Worm (Caenorhabditis elegans) whole organism, late embryonic: ENCODE measurements around the gene Y54G2A.72.

Source experiments
- C08G9.2 ChIP-seq: sonication (generic microtip); optimal IDR thresholded peaks from 2 replicates; lab custom pipeline; 2016; ENCODE audit warnings: mild to moderate bottlenecking, missing genetic modification characterization, moderate library complexity, missing compliant biosample characterization
- K09A11.1 ChIP-seq: sonication (generic microtip); optimal IDR thresholded peaks from 2 replicates; lab custom pipeline; 2017; ENCODE audit warnings: antibody characterized with exemption, mild to moderate bottlenecking, missing genetic modification characterization, missing compliant biosample characterization; ENCODE audit not compliant: insufficient read depth
- ahr-1 ChIP-seq: sonication (generic microtip); optimal IDR thresholded peaks from 2 replicates; lab custom pipeline; 2016; ENCODE audit warnings: missing genetic modification characterization, missing compliant biosample characterization
- ama-1 ChIP-seq: fragments of 150-350 bp; optimal IDR thresholded peaks from 2 replicates; lab custom pipeline; 2014
- ceh-14 ChIP-seq: sonication (generic microtip); optimal IDR thresholded peaks from 2 replicates; lab custom pipeline; 2016; ENCODE audit warnings: missing genotype, missing genetic modification characterization, missing compliant biosample characterization
- ceh-19 ChIP-seq: fragments of 200-800 bp; sonication (Bioruptor generic); optimal IDR thresholded peaks from 2 replicates; lab custom pipeline; 2018; ENCODE audit warnings: mild to moderate bottlenecking, missing genetic modification characterization, missing compliant biosample characterization
- ceh-2 ChIP-seq: sonication (generic microtip); optimal IDR thresholded peaks from 2 replicates; lab custom pipeline; 2016; ENCODE audit warnings: missing genotype, missing genetic modification characterization, missing compliant biosample characterization
- ceh-24 ChIP-seq: sonication (generic microtip); optimal IDR thresholded peaks from 2 replicates; lab custom pipeline; 2016; ENCODE audit warnings: mild to moderate bottlenecking, missing genetic modification characterization, missing compliant biosample characterization
- ceh-31 ChIP-seq: sonication (generic microtip); optimal IDR thresholded peaks from 2 replicates; lab custom pipeline; 2016; ENCODE audit warnings: missing genetic modification characterization, missing compliant biosample characterization
- ceh-45 ChIP-seq: fragments of 200-800 bp; sonication (Bioruptor generic); IDR thresholded peaks from 2 replicates; pipeline ENCODE4 v1.3.6; 2022; ENCODE audit warnings: missing genetic modification reagents, missing genetic modification characterization, missing compliant biosample characterization
- ceh-6 ChIP-seq: fragments of 200-800 bp; sonication (Bioruptor generic); optimal IDR thresholded peaks from 2 replicates; lab custom pipeline; 2018; ENCODE audit warnings: mild to moderate bottlenecking, missing genetic modification characterization, missing compliant biosample characterization
- ceh-9 ChIP-seq: sonication (generic microtip); optimal IDR thresholded peaks from 2 replicates; lab custom pipeline; 2016; ENCODE audit warnings: mild to moderate bottlenecking, missing genetic modification characterization, inconsistent platforms, missing compliant biosample characterization
- che-1 ChIP-seq: sonication (generic microtip); optimal IDR thresholded peaks from 2 replicates; lab custom pipeline; 2016; ENCODE audit warnings: mild to moderate bottlenecking, missing genetic modification characterization, missing compliant biosample characterization
- elt-2 ChIP-seq: sonication (generic microtip); optimal IDR thresholded peaks from 2 replicates; lab custom pipeline; 2016; ENCODE audit warnings: missing genetic modification reagents, missing genetic modification characterization, missing compliant biosample characterization
- elt-4 ChIP-seq: sonication (generic microtip); optimal IDR thresholded peaks from 2 replicates; lab custom pipeline; 2016; ENCODE audit warnings: missing genetic modification characterization, missing compliant biosample characterization
- fax-1 ChIP-seq: sonication (generic microtip); optimal IDR thresholded peaks from 2 replicates; lab custom pipeline; 2016; ENCODE audit warnings: missing genotype, missing genetic modification characterization, missing compliant biosample characterization
- gmeb-2 ChIP-seq: sonication (generic microtip); optimal IDR thresholded peaks from 2 replicates; lab custom pipeline; 2016; ENCODE audit warnings: missing genetic modification characterization, inconsistent platforms, missing compliant biosample characterization
- hlh-13 ChIP-seq: fragments of 200-800 bp; sonication (Bioruptor generic); optimal IDR thresholded peaks from 2 replicates; lab custom pipeline; 2018; ENCODE audit warnings: mild to moderate bottlenecking, missing genetic modification characterization, missing compliant biosample characterization
- hlh-15 ChIP-seq: sonication (generic microtip); optimal IDR thresholded peaks from 2 replicates; lab custom pipeline; 2016; ENCODE audit warnings: missing genetic modification characterization, missing compliant biosample characterization
- hlh-30 ChIP-seq: sonication (generic microtip); optimal IDR thresholded peaks from 2 replicates; lab custom pipeline; 2017; ENCODE audit warnings: antibody characterized with exemption, missing genetic modification characterization, missing compliant biosample characterization; ENCODE audit not compliant: insufficient read depth
- hlh-6 ChIP-seq: sonication (generic microtip); optimal IDR thresholded peaks from 2 replicates; lab custom pipeline; 2016; ENCODE audit warnings: missing genotype, missing genetic modification characterization, missing compliant biosample characterization
- lin-11 ChIP-seq: fragments of 200-800 bp; sonication (Bioruptor generic); optimal IDR thresholded peaks from 2 replicates; lab custom pipeline; 2018; ENCODE audit warnings: mild to moderate bottlenecking, missing genetic modification characterization, missing compliant biosample characterization
- madf-2 ChIP-seq: sonication (generic microtip); optimal IDR thresholded peaks from 2 replicates; lab custom pipeline; 2017; ENCODE audit warnings: missing genetic modification characterization, missing compliant biosample characterization
- nfya-1 ChIP-seq: sonication (generic microtip); optimal IDR thresholded peaks from 2 replicates; lab custom pipeline; 2017; ENCODE audit warnings: missing genetic modification characterization, mild to moderate bottlenecking, missing compliant biosample characterization, antibody characterized with exemption, moderate library complexity
- odd-2 ChIP-seq: sonication (generic microtip); optimal IDR thresholded peaks from 2 replicates; lab custom pipeline; 2017; ENCODE audit warnings: antibody characterized with exemption, mild to moderate bottlenecking, missing genetic modification characterization, missing compliant biosample characterization
- pag-3 ChIP-seq: sonication (generic microtip); optimal IDR thresholded peaks from 2 replicates; lab custom pipeline; 2016; ENCODE audit warnings: missing compliant biosample characterization, missing genetic modification characterization, borderline replicate concordance
- pat-9 ChIP-seq: fragments of 200-800 bp; sonication (Bioruptor generic); optimal IDR thresholded peaks from 2 replicates; lab custom pipeline; 2018; ENCODE audit warnings: mild to moderate bottlenecking, missing genetic modification characterization, moderate library complexity, missing compliant biosample characterization
- pax-1 ChIP-seq: fragments of 150-350 bp; optimal IDR thresholded peaks from 2 replicates; lab custom pipeline; 2014; ENCODE audit warnings: missing biosample characterization, missing genetic modification characterization
- pha-4 ChIP-seq: fragments of 150-350 bp; optimal IDR thresholded peaks from 2 replicates; lab custom pipeline; 2018; ENCODE audit warnings: missing biosample characterization, missing genetic modification reagents, missing genetic modification characterization
- pqm-1 ChIP-seq: sonication (generic microtip); optimal IDR thresholded peaks from 2 replicates; lab custom pipeline; 2016; ENCODE audit warnings: missing genetic modification characterization, missing compliant biosample characterization
- ref-2 ChIP-seq: sonication (generic microtip); optimal IDR thresholded peaks from 2 replicates; lab custom pipeline; 2016; ENCODE audit warnings: missing genetic modification characterization, missing compliant biosample characterization
- sdc-2 ChIP-seq: sonication (generic microtip); optimal IDR thresholded peaks from 2 replicates; lab custom pipeline; 2016; ENCODE audit warnings: missing genotype, missing genetic modification characterization, missing compliant biosample characterization
- tbx-2 ChIP-seq: sonication (generic microtip); optimal IDR thresholded peaks from 2 replicates; lab custom pipeline; 2016; ENCODE audit warnings: missing genetic modification characterization, missing compliant biosample characterization
- tbx-7 ChIP-seq: sonication (generic microtip); optimal IDR thresholded peaks from 2 replicates; lab custom pipeline; 2016; ENCODE audit warnings: missing genotype, missing genetic modification characterization, missing compliant biosample characterization
- ttx-3 ChIP-seq: sonication (generic microtip); optimal IDR thresholded peaks from 2 replicates; lab custom pipeline; 2016; ENCODE audit warnings: missing genetic modification reagents, missing genetic modification characterization, missing compliant biosample characterization
- unc-3 ChIP-seq, 2 experiments: fragments of 200-800 bp in 1 of 2; sonication (Bioruptor generic) in 1 of 2; sonication (generic microtip) in 1 of 2; conservative IDR thresholded peaks in 1 of 2; optimal IDR thresholded peaks in 1 of 2; 2 replicates each; pipeline versions ENCODE4 v1.3.6 to Lab custom; 2016 to 2022; ENCODE audit warnings: missing compliant biosample characterization in 2 of 2, missing genetic modification characterization in 2 of 2, missing genetic modification reagents in 1 of 2
- unc-42 ChIP-seq: sonication (generic microtip); optimal IDR thresholded peaks from 2 replicates; lab custom pipeline; 2016; ENCODE audit warnings: missing genotype, missing genetic modification characterization, missing compliant biosample characterization
- zip-5 ChIP-seq: sonication (generic microtip); optimal IDR thresholded peaks from 2 replicates; lab custom pipeline; 2016; ENCODE audit warnings: missing genetic modification characterization, missing compliant biosample characterization
- ztf-16 ChIP-seq: sonication (generic microtip); optimal IDR thresholded peaks from 2 replicates; lab custom pipeline; 2017; ENCODE audit warnings: missing genetic modification characterization, missing compliant biosample characterization

Y54G2A.72 gene

ce11 chrIV:2775992-2776630 is 1.8 kb upstream of the Y54G2A.72 start (continued):
- TF ChIP-seq elt-2 (tag; lab: Kevin White, UChicago), result no peak
- no peak for TF ChIP-seq tbx-7
- no peak for TF ChIP-seq che-1 (tag; lab: Kevin White, UChicago)
- TF ChIP-seq hlh-15 (tag; lab: Kevin White, UChicago), result no peak
- no peak for TF ChIP-seq unc-42 (tag; lab: Kevin White, UChicago)
- TF ChIP-seq hlh-6 (tag; lab: Kevin White, UChicago), result no peak
- no peak for TF ChIP-seq ceh-9
- TF ChIP-seq pax-1 (tag; lab: Kevin White, UChicago), result no peak
- no peak for TF ChIP-seq C08G9.2 (tag; lab: Kevin White, UChicago)
- TF ChIP-seq fax-1 (tag; lab: Kevin White, UChicago), result no peak
- TF ChIP-seq ceh-45 (GFP tag; lab: Robert Waterston, UW), result no peak
- no peak for TF ChIP-seq K09A11.1 (tag; lab: Kevin White, UChicago)
- TF ChIP-seq ceh-14 (tag; lab: Kevin White, UChicago), result no peak
- TF ChIP-seq nfya-1 (tag; lab: Kevin White, UChicago), result peak; percentile 31
- no peak for TF ChIP-seq hlh-13 (GFP tag; lab: Kevin White, UChicago)
- no peak for TF ChIP-seq zip-5 (tag; lab: Kevin White, UChicago)
- no peak for TF ChIP-seq unc-3 (GFP tag; conservative IDR thresholded peaks at IDR 0.05; lab: Robert Waterston, UW)
- no peak for TF ChIP-seq unc-3 (tag; optimal IDR thresholded peaks at IDR 0.05; lab: Kevin White, UChicago)
- no peak for TF ChIP-seq madf-2
- no peak for TF ChIP-seq odd-2
- peak; percentile 58 for TF ChIP-seq ceh-31 (tag; lab: Kevin White, UChicago)
- TF ChIP-seq pat-9, result no peak
- no peak for TF ChIP-seq pha-4 (tag; lab: Kevin White, UChicago)
- no peak for TF ChIP-seq ceh-2
- TF ChIP-seq ceh-19 (GFP tag; lab: Kevin White, UChicago), result peak; percentile 32
- TF ChIP-seq gmeb-2 (tag; lab: Kevin White, UChicago), result no peak
- TF ChIP-seq tbx-2, result peak; percentile 2
- TF ChIP-seq ceh-6, result no peak
- TF ChIP-seq pag-3, result no peak
- TF ChIP-seq pqm-1 (tag; lab: Kevin White, UChicago), result no peak
- TF ChIP-seq ahr-1 (tag; lab: Kevin White, UChicago), result no peak
- TF ChIP-seq ceh-24, result no peak
- no peak for TF ChIP-seq lin-11 (tag; lab: Kevin White, UChicago)
- TF ChIP-seq ref-2 (tag; lab: Kevin White, UChicago), result no peak
- TF ChIP-seq ztf-16 (tag; lab: Kevin White, UChicago), result no peak

ce11 chrIV:2776733-2777132 is 1.2 kb upstream of the Y54G2A.72 start:
- TF ChIP-seq nfya-1 (tag; lab: Kevin White, UChicago) (no peak), ttx-3 (no peak), sdc-2 (no peak), ama-1 (lab: Kevin White, UChicago) (no peak), che-1 (tag; lab: Kevin White, UChicago) (no peak), elt-4 (tag; lab: Kevin White, UChicago) (no peak), gmeb-2 (tag; lab: Kevin White, UChicago) (no peak), ceh-2 (no peak), C08G9.2 (tag; lab: Kevin White, UChicago) (no peak), hlh-30 (tag; lab: Kevin White, UChicago) (no peak), elt-2 (tag; lab: Kevin White, UChicago) (no peak), hlh-13 (GFP tag; lab: Kevin White, UChicago) (no peak)
